Fruit fly (Drosophila melanogaster): Measurements from ENCODE around the gene eIF4E1.

Gene eIF4E1

dm6 chr3L:9368665-9369064 lies 33.6 kb downstream of the eIF4E1 start:
- TF ChIP-seq h (GFP tag; optimal IDR thresholded peaks at IDR 0.05) (no peak), jim (GFP tag; optimal IDR thresholded peaks at IDR 0.05) (no peak), Hnf4 (GFP tag; optimal IDR thresholded peaks at IDR 0.05) (no peak), lola (GFP tag; optimal IDR thresholded peaks at IDR 0.05) (no peak), Dfd (GFP tag; optimal IDR thresholded peaks at IDR 0.05) (no peak), dsf (GFP tag; optimal IDR thresholded peaks at IDR 0.05; ENCODE audit: borderline replicate concordance) (no peak), br (GFP tag; optimal IDR thresholded peaks at IDR 0.05) (no peak), CG9705 (GFP tag; optimal IDR thresholded peaks at IDR 0.05) (no peak)

DNA sequence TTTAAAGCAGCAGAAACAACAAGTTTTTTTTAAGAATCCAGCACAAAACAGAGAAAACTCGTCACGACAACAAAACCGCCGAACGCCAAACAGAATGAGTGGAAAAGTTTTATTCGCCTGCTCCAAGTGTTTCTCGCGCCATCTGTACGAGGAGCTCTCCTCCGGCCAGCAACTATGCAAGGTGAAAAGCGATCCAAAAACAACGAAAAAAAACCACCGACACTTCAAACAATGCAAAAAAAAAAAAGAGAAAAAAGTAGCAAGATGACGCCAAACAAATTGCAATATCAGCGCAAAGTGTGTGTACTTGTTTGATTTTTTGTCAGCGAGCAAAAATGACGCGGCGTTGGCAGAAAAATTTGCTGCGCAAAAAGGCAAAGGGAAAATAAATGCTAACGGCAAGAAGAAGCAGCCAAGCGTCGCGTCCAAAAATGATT lies 34.8 kb downstream of the eIF4E1 start:
- TF ChIP-seq Hr78 (GFP tag; optimal IDR thresholded peaks at IDR 0.05) (no peak), Sp1 (GFP tag; optimal IDR thresholded peaks at IDR 0.05) (peak; percentile 22), usp (GFP tag; optimal IDR thresholded peaks at IDR 0.05) (no peak), brk (GFP tag; optimal IDR thresholded peaks at IDR 0.05) (no peak), N (GFP tag; optimal IDR thresholded peaks at IDR 0.05) (no peak), Dfd (GFP tag; optimal IDR thresholded peaks at IDR 0.05) (no peak), fru (GFP tag; optimal IDR thresholded peaks at IDR 0.05) (no peak), woc (GFP tag; optimal IDR thresholded peaks at IDR 0.05) (no peak), Dif (GFP tag; optimal IDR thresholded peaks at IDR 0.05; ENCODE audit: partially characterized antibody) (no peak), sage (GFP tag; optimal IDR thresholded peaks at IDR 0.05) (no peak), Rel (GFP tag; optimal IDR thresholded peaks at IDR 0.05) (no peak), Rel (tag; optimal IDR thresholded peaks at IDR 0.05) (peak; percentile 88), psq (GFP tag; optimal IDR thresholded peaks at IDR 0.05) (no peak), dsf (GFP tag; optimal IDR thresholded peaks at IDR 0.05; ENCODE audit: borderline replicate concordance) (no peak)

DNA sequence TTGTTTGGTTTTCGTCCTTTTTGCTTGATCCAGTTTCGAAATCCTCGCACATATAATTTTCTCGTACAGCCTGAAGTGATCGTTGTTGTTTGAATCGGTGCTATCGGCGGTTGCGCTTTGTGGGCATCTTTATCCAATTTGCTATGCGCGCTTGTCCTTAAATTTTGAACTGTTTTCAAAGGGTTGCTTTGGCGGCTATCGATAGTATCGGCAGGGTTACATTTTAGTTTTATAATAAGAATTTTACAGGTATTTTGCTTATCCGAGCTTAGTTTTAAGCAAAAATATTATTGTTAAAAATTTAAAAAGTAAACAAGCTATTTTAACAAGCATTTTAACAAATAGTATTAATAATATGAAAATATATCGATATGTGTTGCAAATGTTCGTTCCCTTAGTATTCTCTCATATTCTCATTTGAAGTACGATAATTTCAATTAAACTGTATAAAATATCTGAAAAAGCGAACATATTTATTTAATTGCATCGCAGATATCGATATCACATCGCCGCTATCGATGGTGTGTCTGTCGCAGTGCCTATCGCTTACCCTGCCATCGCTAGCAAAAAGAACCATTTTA lies 35.3 kb downstream of the eIF4E1 start, which contains the start of the genes Klp67A and CG4452:
Gene Klp67A, minus strand, starts transcription at position 197 of the 581 bp plus-strand sequence.
Gene CG4452, plus strand, starts transcription at position 528 of the 581 bp plus-strand sequence.
- peak; percentile 20 for TF ChIP-seq ey (GFP tag; optimal IDR thresholded peaks at IDR 0.05)
- TF ChIP-seq jim (GFP tag; optimal IDR thresholded peaks at IDR 0.05), result no peak
- TF ChIP-seq Dif (GFP tag; optimal IDR thresholded peaks at IDR 0.05; ENCODE audit: partially characterized antibody), result no peak
- TF ChIP-seq Dfd (GFP tag; optimal IDR thresholded peaks at IDR 0.05), result no peak
- TF ChIP-seq Jra (GFP tag; optimal IDR thresholded peaks at IDR 0.05), result peak; percentile 68
- peak; percentile 20 for TF ChIP-seq Myc (optimal IDR thresholded peaks at IDR 0.05)
- TF ChIP-seq Vsx2 (GFP tag; optimal IDR thresholded peaks at IDR 0.05; ENCODE audit: partially characterized antibody), result no peak
- TF ChIP-seq h (GFP tag; optimal IDR thresholded peaks at IDR 0.05), result no peak
- no peak for TF ChIP-seq GATAd (GFP tag; optimal IDR thresholded peaks at IDR 0.05)
- TF ChIP-seq CrebA (GFP tag; optimal IDR thresholded peaks at IDR 0.05; ENCODE audit: borderline replicate concordance), result no peak
- no peak for TF ChIP-seq Abd-B (GFP tag; optimal IDR thresholded peaks at IDR 0.05)
- TF ChIP-seq OdsH (GFP tag; optimal IDR thresholded peaks at IDR 0.05), result peak; percentile 9
- no peak for TF ChIP-seq tai (GFP tag; optimal IDR thresholded peaks at IDR 0.05)
- TF ChIP-seq Hr83 (GFP tag; optimal IDR thresholded peaks at IDR 0.05; ENCODE audit: poor library complexity, severe bottlenecking), result peak; percentile 15
- peak; percentile 41 for TF ChIP-seq HLH106 (tag; optimal IDR thresholded peaks at IDR 0.05)
- TF ChIP-seq br (GFP tag; optimal IDR thresholded peaks at IDR 0.05), result no peak
- peak; percentile 59 for TF ChIP-seq dsf (GFP tag; optimal IDR thresholded peaks at IDR 0.05; ENCODE audit: borderline replicate concordance)
- TF ChIP-seq usp (GFP tag; optimal IDR thresholded peaks at IDR 0.05), result no peak
- peak; percentile 99 for TF ChIP-seq psq (GFP tag; optimal IDR thresholded peaks at IDR 0.05)
- TF ChIP-seq fru (GFP tag; optimal IDR thresholded peaks at IDR 0.05), result no peak
- TF ChIP-seq brk (GFP tag; optimal IDR thresholded peaks at IDR 0.05), result no peak
- no peak for TF ChIP-seq Mio (GFP tag; optimal IDR thresholded peaks at IDR 0.05)
- no peak for TF ChIP-seq sage (GFP tag; optimal IDR thresholded peaks at IDR 0.05)
- peak; percentile 24 for TF ChIP-seq CG9705 (GFP tag; optimal IDR thresholded peaks at IDR 0.05)
- no peak for TF ChIP-seq dl (GFP tag; optimal IDR thresholded peaks at IDR 0.05; ENCODE audit: insufficient read depth in 1 of 2, partially characterized antibody in 2 of 2)
- peak; percentile 48 for TF ChIP-seq Hnf4 (GFP tag; optimal IDR thresholded peaks at IDR 0.05)
- no peak for TF ChIP-seq Hr78 (GFP tag; optimal IDR thresholded peaks at IDR 0.05)
- no peak for TF ChIP-seq woc (GFP tag; optimal IDR thresholded peaks at IDR 0.05)
- TF ChIP-seq foxo (GFP tag; optimal IDR thresholded peaks at IDR 0.05), result peak in 1 of 2 experiments; percentile 64
- TF ChIP-seq lola (GFP tag; optimal IDR thresholded peaks at IDR 0.05), result no peak
- no peak for TF ChIP-seq CG32264 (GFP tag; optimal IDR thresholded peaks at IDR 0.05)
- TF ChIP-seq Sp1 (GFP tag; optimal IDR thresholded peaks at IDR 0.05), result no peak
- TF ChIP-seq Rel (GFP tag; optimal IDR thresholded peaks at IDR 0.05), result no peak
- TF ChIP-seq Rel (tag; optimal IDR thresholded peaks at IDR 0.05), result no peak
- peak; percentile 40 for TF ChIP-seq rgr (GFP tag; optimal IDR thresholded peaks at IDR 0.05)
